Fruit fly (Drosophila melanogaster) whole organism, adult: Measurements from ENCODE around the gene Cpr65Ay.

Source experiments
- CG11617 ChIP-seq: fragments of 200-800 bp; sonication (Bioruptor generic); optimal IDR thresholded peaks from 2 replicates; lab custom pipeline; 2017; ENCODE audit warnings: mild to moderate bottlenecking, missing biosample characterization, missing genetic modification reagents, missing genetic modification characterization
- CG12768 ChIP-seq: fragments of 200-800 bp; sonication (Bioruptor generic); optimal IDR thresholded peaks from 2 replicates; lab custom pipeline; 2017; ENCODE audit warnings: missing biosample characterization, missing genetic modification characterization, mild to moderate bottlenecking, moderate library complexity, missing genetic modification reagents
- CG14711 ChIP-seq: fragments of 200-800 bp; sonication (Bioruptor generic); optimal IDR thresholded peaks from 2 replicates; lab custom pipeline; 2018; ENCODE audit warnings: missing biosample characterization, mild to moderate bottlenecking, missing genetic modification characterization, moderate library complexity
- CG1620 ChIP-seq: fragments of 200-800 bp; sonication (Bioruptor generic); optimal IDR thresholded peaks from 2 replicates; lab custom pipeline; 2016; ENCODE audit warnings: missing biosample characterization, missing genetic modification characterization
- CG33017 ChIP-seq: fragments of 200-800 bp; sonication (Bioruptor generic); optimal IDR thresholded peaks from 2 replicates; lab custom pipeline; 2018; ENCODE audit warnings: missing biosample characterization, mild to moderate bottlenecking, missing genetic modification characterization, moderate library complexity
- CG5204 ChIP-seq: fragments of 200-800 bp; sonication (Bioruptor generic); optimal IDR thresholded peaks from 2 replicates; lab custom pipeline; 2016; ENCODE audit warnings: missing biosample characterization, missing genetic modification characterization
- CG7045 ChIP-seq: fragments of 200-800 bp; sonication (Bioruptor generic); optimal IDR thresholded peaks from 2 replicates; lab custom pipeline; 2017; ENCODE audit warnings: missing biosample characterization, mild to moderate bottlenecking, missing genetic modification characterization
- CG7101 ChIP-seq: fragments of 200-800 bp; sonication (Bioruptor generic); optimal IDR thresholded peaks from 2 replicates; lab custom pipeline; 2018; ENCODE audit warnings: missing biosample characterization, mild to moderate bottlenecking, missing genetic modification characterization, moderate library complexity
- Clk ChIP-seq: fragments of 200-800 bp; sonication (Bioruptor generic); optimal IDR thresholded peaks from 2 replicates; lab custom pipeline; 2017; ENCODE audit warnings: missing biosample characterization, missing genetic modification characterization
- Crg-1 ChIP-seq: fragments of 200-800 bp; sonication (Bioruptor generic); optimal IDR thresholded peaks from 2 replicates; lab custom pipeline; 2016; ENCODE audit warnings: missing biosample characterization, missing genetic modification characterization
- Hr96 ChIP-seq: fragments of 200-800 bp; sonication (Bioruptor generic); optimal IDR thresholded peaks from 2 replicates; lab custom pipeline; 2016; ENCODE audit warnings: missing biosample characterization, missing genetic modification characterization
- Mnt ChIP-seq: fragments of 200-800 bp; sonication (Bioruptor generic); optimal IDR thresholded peaks from 2 replicates; lab custom pipeline; 2016; ENCODE audit warnings: missing biosample characterization, mild to moderate bottlenecking, missing genetic modification characterization
- bab1 ChIP-seq: fragments of 200-800 bp; sonication (Bioruptor generic); optimal IDR thresholded peaks from 3 replicates; lab custom pipeline; 2019; ENCODE audit warnings: missing biosample characterization, mild to moderate bottlenecking, missing genetic modification characterization, moderate library complexity
- cic ChIP-seq: fragments of 200-800 bp; sonication (Bioruptor generic); optimal IDR thresholded peaks from 2 replicates; lab custom pipeline; 2017; ENCODE audit warnings: missing biosample characterization, mild to moderate bottlenecking, missing genetic modification characterization, moderate library complexity
- cnc ChIP-seq, 2 experiments: fragments of >200 bp; optimal IDR thresholded peaks; 2 replicates each; lab custom pipeline; 2017
- kay ChIP-seq: fragments of 200-800 bp; sonication (Bioruptor generic); peaks from one replicate; lab custom pipeline; 2016; ENCODE audit warnings: missing biosample characterization, missing genetic modification characterization, borderline replicate concordance
- ovo ChIP-seq: fragments of 200-800 bp; sonication (Bioruptor generic); optimal IDR thresholded peaks from 2 replicates; lab custom pipeline; 2016; ENCODE audit warnings: missing biosample characterization, missing genetic modification characterization
- pad ChIP-seq: fragments of 200-800 bp; sonication (Bioruptor generic); optimal IDR thresholded peaks from 3 replicates; lab custom pipeline; 2017; ENCODE audit warnings: missing biosample characterization, missing genetic modification characterization, mild to moderate bottlenecking, moderate library complexity, missing genetic modification reagents
- tj ChIP-seq: fragments of 200-800 bp; sonication (Bioruptor generic); optimal IDR thresholded peaks from 3 replicates; lab custom pipeline; 2017; ENCODE audit warnings: missing biosample characterization, mild to moderate bottlenecking, missing genetic modification characterization, moderate library complexity
- toe ChIP-seq: fragments of 200-800 bp; sonication (Bioruptor generic); optimal IDR thresholded peaks from 2 replicates; lab custom pipeline; 2016; ENCODE audit warnings: missing biosample characterization, missing genetic modification characterization

Cpr65Ay gene

dm6 chr3L:6115505-6115904 is 42.9 kb downstream of the Cpr65Ay start:
- TF ChIP-seq bab1 (GFP tag; lab: Kevin White, UChicago), result no peak
- no peak for TF ChIP-seq toe
- no peak for TF ChIP-seq CG14711 (tag; lab: Kevin White, UChicago)
- no peak for TF ChIP-seq CG5204 (GFP tag; lab: Kevin White, UChicago)
- TF ChIP-seq CG12768 (GFP tag; lab: Kevin White, UChicago), result no peak
- TF ChIP-seq CG11617, result no peak
- TF ChIP-seq CG7045 (GFP tag; lab: Kevin White, UChicago), result no peak
- no peak for TF ChIP-seq kay (GFP tag; lab: Kevin White, UChicago)
- TF ChIP-seq CG7101 (tag; lab: Kevin White, UChicago), result no peak
- TF ChIP-seq CG1620, result no peak
- TF ChIP-seq tj (GFP tag; lab: Kevin White, UChicago), result no peak
- TF ChIP-seq Clk (GFP tag; lab: Kevin White, UChicago), result no peak
- no peak for TF ChIP-seq pad (GFP tag; lab: Kevin White, UChicago)
- no peak for TF ChIP-seq CG33017 (tag; lab: Kevin White, UChicago)
- no peak for TF ChIP-seq cic (GFP tag; lab: Kevin White, UChicago)
- TF ChIP-seq cnc (optimal IDR thresholded peaks at IDR 0.05; lab: Kevin White, UChicago), result no peak
- no peak for TF ChIP-seq Crg-1 (GFP tag; lab: Kevin White, UChicago)
- TF ChIP-seq Hr96, result no peak
- no peak for TF ChIP-seq Mnt (GFP tag; lab: Kevin White, UChicago)
- no peak for TF ChIP-seq ovo

- TF ChIP-seq toe (no peak), CG12768 (GFP tag; lab: Kevin White, UChicago) (no peak)
These were observed 47.0 kb downstream of the Cpr65Ay start for dm6 chr3L:6111458-6111857.

dm6 chr3L:6110673-6111449 is 47.6 kb downstream of the Cpr65Ay start:
- TF ChIP-seq CG1620, result no peak
- TF ChIP-seq tj (GFP tag; lab: Kevin White, UChicago), result no peak
- no peak for TF ChIP-seq kay (GFP tag; lab: Kevin White, UChicago)
- no peak for TF ChIP-seq Clk (GFP tag; lab: Kevin White, UChicago)
- TF ChIP-seq Mnt (GFP tag; lab: Kevin White, UChicago), result no peak
- TF ChIP-seq CG12768 (GFP tag; lab: Kevin White, UChicago), result no peak
- TF ChIP-seq pad (GFP tag; lab: Kevin White, UChicago), result no peak
- no peak for TF ChIP-seq bab1 (GFP tag; lab: Kevin White, UChicago)
- no peak for TF ChIP-seq CG33017 (tag; lab: Kevin White, UChicago)
- no peak for TF ChIP-seq ovo
- TF ChIP-seq CG5204 (GFP tag; lab: Kevin White, UChicago), result no peak
- TF ChIP-seq CG7101 (tag; lab: Kevin White, UChicago), result no peak
- no peak for TF ChIP-seq cnc (optimal IDR thresholded peaks at IDR 0.05; lab: Kevin White, UChicago)
- TF ChIP-seq CG7045 (GFP tag; lab: Kevin White, UChicago), result no peak
- TF ChIP-seq Hr96, result no peak

dm6 chr3L:6108264-6109060 is 50.0 kb downstream of the Cpr65Ay start:
- TF ChIP-seq CG33017 (tag; lab: Kevin White, UChicago), result no peak
- no peak for TF ChIP-seq CG1620
